Fruit fly (Drosophila melanogaster) whole organism, embryonic: ENCODE measurements around the gene tex.
A peak's percentile ranks its signal among the peaks of the same experiment; 100 is the strongest.

Source experiments
- ATbp ChIP-seq: fragments of 200-800 bp; sonication (Bioruptor generic); optimal IDR thresholded peaks from 2 replicates; lab custom pipeline; 2017; ENCODE audit warnings: missing biosample characterization, mild to moderate bottlenecking, missing genetic modification characterization, missing genetic modification reagents
- Aef1 ChIP-seq: fragments of 200-800 bp; sonication (Bioruptor generic); IDR thresholded peaks from 3 replicates; pipeline ENCODE4 v1.3.6; 2022; ENCODE audit warnings: missing biosample characterization, missing genetic modification characterization
- Asciz ChIP-seq: fragments of 200-800 bp; sonication (Bioruptor generic); optimal IDR thresholded peaks from 2 replicates; lab custom pipeline; 2017; ENCODE audit warnings: missing biosample characterization, mild to moderate bottlenecking, missing genetic modification characterization, missing genetic modification reagents
- Awh ChIP-seq: fragments of 200-800 bp; sonication (Bioruptor generic); IDR thresholded peaks from 2 replicates; pipeline ENCODE4, ENCODE4 v1.3.6; 2022; ENCODE audit warnings: missing biosample characterization, missing genetic modification characterization
- CG1603 ChIP-seq: fragments of 200-800 bp; sonication (Bioruptor generic); optimal IDR thresholded peaks from 2 replicates; lab custom pipeline; 2019; ENCODE audit warnings: missing biosample characterization, mild to moderate bottlenecking, missing genetic modification characterization, moderate library complexity
- CG17359 ChIP-seq: fragments of 200-800 bp; sonication (Bioruptor generic); optimal IDR thresholded peaks from 3 replicates; lab custom pipeline; 2018; ENCODE audit warnings: missing biosample characterization, mild to moderate bottlenecking, missing genetic modification characterization, moderate library complexity
- CG17385 ChIP-seq: fragments of 200-800 bp; sonication (Bioruptor generic); optimal IDR thresholded peaks from 3 replicates; lab custom pipeline; 2018; ENCODE audit warnings: missing biosample characterization, mild to moderate bottlenecking, missing genetic modification characterization
- CG17829 ChIP-seq: fragments of 200-800 bp; optimal IDR thresholded peaks from 2 replicates; lab custom pipeline; 2019; ENCODE audit warnings: missing biosample characterization, mild to moderate bottlenecking, missing genetic modification characterization, moderate library complexity
- CG2712 ChIP-seq: fragments of 200-800 bp; optimal IDR thresholded peaks from 3 replicates; lab custom pipeline; 2019; ENCODE audit warnings: missing biosample characterization, mild to moderate bottlenecking, missing genetic modification characterization, moderate library complexity
- CG3407 ChIP-seq: fragments of 200-800 bp; sonication (Bioruptor generic); optimal IDR thresholded peaks from 2 replicates; lab custom pipeline; 2018; ENCODE audit warnings: missing biosample characterization, mild to moderate bottlenecking, missing genetic modification characterization
- CG3726 ChIP-seq: fragments of 200-800 bp; sonication (Bioruptor generic); IDR thresholded peaks from 3 replicates; pipeline ENCODE4, ENCODE4 v1.3.6; 2022; ENCODE audit warnings: missing biosample characterization, missing genetic modification characterization
- CG5245 ChIP-seq: fragments of 200-800 bp; sonication (Bioruptor generic); optimal IDR thresholded peaks from 3 replicates; lab custom pipeline; 2016; ENCODE audit warnings: missing biosample characterization, missing genetic modification characterization
- CG6175 ChIP-seq: fragments of 200-800 bp; sonication (Bioruptor generic); IDR thresholded peaks from 3 replicates; pipeline ENCODE4 v1.3.6; 2022; ENCODE audit warnings: missing biosample characterization, missing genetic modification characterization
- CG6254 ChIP-seq: fragments of 200-800 bp; sonication (Bioruptor generic); optimal IDR thresholded peaks from 3 replicates; lab custom pipeline; 2017; ENCODE audit warnings: mild to moderate bottlenecking, missing biosample characterization, missing genetic modification reagents, missing genetic modification characterization
- CG7372 ChIP-seq: fragments of 200-800 bp; sonication (Bioruptor generic); IDR thresholded peaks from 2 replicates; pipeline ENCODE4 v1.3.6; 2022; ENCODE audit warnings: missing biosample characterization, missing genetic modification characterization
- CG9817 ChIP-seq: fragments of 200-800 bp; sonication (Bioruptor generic); optimal IDR thresholded peaks from 2 replicates; lab custom pipeline; 2018; ENCODE audit warnings: missing biosample characterization, mild to moderate bottlenecking, missing genetic modification characterization, moderate library complexity
- CoRest ChIP-seq: fragments of 200-800 bp; sonication (Bioruptor generic); optimal IDR thresholded peaks from 3 replicates; lab custom pipeline; 2018; ENCODE audit warnings: missing biosample characterization, mild to moderate bottlenecking, missing genetic modification characterization, moderate library complexity
- Dip3 ChIP-seq: fragments of 200-800 bp; sonication (Bioruptor generic); optimal IDR thresholded peaks from 3 replicates; lab custom pipeline; 2016; ENCODE audit warnings: missing biosample characterization, missing genetic modification characterization
- Doc3 ChIP-seq: fragments of 200-800 bp; sonication (Bioruptor generic); IDR thresholded peaks from 3 replicates; pipeline ENCODE4 v1.3.6; 2022; ENCODE audit warnings: missing biosample characterization, missing genetic modification characterization; ENCODE audit not compliant: partially characterized antibody
- Gsc ChIP-seq: fragments of 200-800 bp; sonication (Bioruptor generic); IDR thresholded peaks from 2 replicates; pipeline ENCODE4 v1.3.6; 2022; ENCODE audit warnings: missing biosample characterization, missing genetic modification characterization
- H15 ChIP-seq: fragments of 200-800 bp; sonication (Bioruptor generic); IDR thresholded peaks from 3 replicates; pipeline ENCODE4 v1.3.6; 2022; ENCODE audit warnings: missing biosample characterization, missing genetic modification characterization
- H2.0 ChIP-seq: fragments of 200-800 bp; sonication (Bioruptor generic); IDR thresholded peaks from 2 replicates; pipeline ENCODE4 v1.3.6; 2022; ENCODE audit warnings: missing biosample characterization, missing genetic modification characterization
- HLH3B ChIP-seq: fragments of 200-800 bp; sonication (Bioruptor generic); IDR thresholded peaks from 2 replicates; pipeline ENCODE4 v1.3.6; 2022; ENCODE audit warnings: missing biosample characterization, missing genetic modification characterization
- Kr ChIP-seq: fragments of 200-800 bp; sonication (Bioruptor generic); optimal IDR thresholded peaks from 2 replicates; lab custom pipeline; 2017; ENCODE audit warnings: missing biosample characterization, mild to moderate bottlenecking, missing genetic modification characterization
- Med ChIP-seq: fragments of 200-800 bp; sonication (Bioruptor generic); peaks from one replicate; lab custom pipeline; 2016; ENCODE audit warnings: missing biosample characterization, missing genetic modification characterization, mild to moderate bottlenecking, inconsistent platforms, moderate library complexity
- Nf-YA ChIP-seq: fragments of 200-800 bp; sonication (Bioruptor generic); IDR thresholded peaks from 2 replicates; pipeline ENCODE4 v1.3.6; 2022; ENCODE audit warnings: missing biosample characterization, missing genetic modification characterization
- Optix ChIP-seq: fragments of 200-800 bp; sonication (Bioruptor generic); IDR thresholded peaks from 3 replicates; pipeline ENCODE4 v1.3.6; 2022; ENCODE audit warnings: missing biosample characterization, missing genetic modification characterization
- Ptx1 ChIP-seq: fragments of 200-800 bp; sonication (Bioruptor generic); IDR thresholded peaks from 2 replicates; pipeline ENCODE4 v1.3.6; 2022; ENCODE audit warnings: missing biosample characterization, missing genetic modification characterization
- Scr ChIP-seq: fragments of 200-800 bp; sonication (Bioruptor generic); IDR thresholded peaks from 2 replicates; pipeline ENCODE4 v1.3.6; 2022; ENCODE audit warnings: missing biosample characterization, missing genetic modification characterization; ENCODE audit not compliant: partially characterized antibody
- Six4 ChIP-seq: fragments of 200-800 bp; sonication (Bioruptor generic); optimal IDR thresholded peaks from 2 replicates; lab custom pipeline; 2016; ENCODE audit warnings: missing biosample characterization, missing genetic modification characterization
- TFAM ChIP-seq: fragments of 200-800 bp; sonication (Bioruptor generic); optimal IDR thresholded peaks from 2 replicates; lab custom pipeline; 2017; ENCODE audit warnings: missing biosample characterization, missing genetic modification characterization, inconsistent platforms
- Trl ChIP-seq, 3 experiments: fragments of >200 bp in 2 of 3; fragments of 200-800 bp in 1 of 3; sonication (Bioruptor generic) in 1 of 3; optimal IDR thresholded peaks; 2 replicates in 1 of 3; 3 replicates in 2 of 3; lab custom pipeline; 2016 to 2017; ENCODE audit warnings: missing biosample characterization in 1 of 3, missing genetic modification characterization in 1 of 3
- Xbp1 ChIP-seq: fragments of 200-800 bp; sonication (Bioruptor generic); optimal IDR thresholded peaks from 3 replicates; lab custom pipeline; 2016; ENCODE audit warnings: missing biosample characterization, mild to moderate bottlenecking, missing genetic modification characterization
- ap ChIP-seq: fragments of 200-800 bp; sonication (Bioruptor generic); IDR thresholded peaks from 2 replicates; pipeline ENCODE4 v1.3.6; 2022; ENCODE audit warnings: missing biosample characterization, missing genetic modification characterization
- ase ChIP-seq: fragments of 200-800 bp; sonication (Bioruptor generic); IDR thresholded peaks from 3 replicates; pipeline ENCODE4 v1.3.6; 2022; ENCODE audit warnings: missing biosample characterization, missing genetic modification characterization
- dmrt99B ChIP-seq: fragments of 200-800 bp; sonication (Bioruptor generic); optimal IDR thresholded peaks from 2 replicates; lab custom pipeline; 2018; ENCODE audit warnings: missing biosample characterization, mild to moderate bottlenecking, missing genetic modification characterization, moderate library complexity
- emc ChIP-seq: fragments of 200-800 bp; sonication (Bioruptor generic); optimal IDR thresholded peaks from 2 replicates; lab custom pipeline; 2016; ENCODE audit warnings: missing biosample characterization, missing genetic modification characterization
- eve ChIP-seq, 2 experiments: fragments of >200 bp; optimal IDR thresholded peaks; 2 replicates each; lab custom pipeline; 2017; ENCODE audit warnings: missing biosample characterization in 2 of 2, missing genetic modification characterization in 2 of 2
- gem ChIP-seq: fragments of 200-800 bp; sonication (Bioruptor generic); optimal IDR thresholded peaks from 2 replicates; lab custom pipeline; 2019; ENCODE audit warnings: missing biosample characterization, mild to moderate bottlenecking, missing genetic modification characterization, moderate library complexity
- gt ChIP-seq: fragments of 200-800 bp; sonication (Bioruptor generic); IDR thresholded peaks from 2 replicates; pipeline ENCODE4 v1.3.6; 2022; ENCODE audit warnings: missing biosample characterization, missing genetic modification characterization
- ken ChIP-seq: fragments of 200-800 bp; sonication (Bioruptor generic); IDR thresholded peaks from 3 replicates; pipeline ENCODE4 v1.3.6; 2022; ENCODE audit warnings: missing biosample characterization, missing genetic modification characterization
- maf-S ChIP-seq: fragments of 200-800 bp; sonication (Bioruptor generic); optimal IDR thresholded peaks from 2 replicates; lab custom pipeline; 2016; ENCODE audit warnings: missing biosample characterization, missing genetic modification characterization
- nmo ChIP-seq: fragments of 200-800 bp; sonication (Bioruptor generic); optimal IDR thresholded peaks from 2 replicates; lab custom pipeline; 2018; ENCODE audit warnings: missing biosample characterization, mild to moderate bottlenecking, missing genetic modification characterization, moderate library complexity
- phol ChIP-seq: fragments of 200-800 bp; sonication (Bioruptor generic); optimal IDR thresholded peaks from 3 replicates; lab custom pipeline; 2018; ENCODE audit warnings: missing biosample characterization, mild to moderate bottlenecking, missing genetic modification characterization, moderate library complexity
- pnt ChIP-seq: fragments of 200-800 bp; sonication (Bioruptor generic); optimal IDR thresholded peaks from 3 replicates; lab custom pipeline; 2016; ENCODE audit warnings: missing biosample characterization, missing genetic modification characterization
- sens ChIP-seq: fragments of 200-800 bp; sonication (Bioruptor generic); peaks from one replicate; lab custom pipeline; 2016; ENCODE audit warnings: missing biosample characterization, missing genetic modification characterization
- slp2 ChIP-seq: fragments of 200-800 bp; sonication (Bioruptor generic); optimal IDR thresholded peaks from 2 replicates; lab custom pipeline; 2016; ENCODE audit warnings: missing biosample characterization, missing genetic modification characterization
- usp ChIP-seq: fragments of >200 bp; optimal IDR thresholded peaks from 2 replicates; lab custom pipeline; 2017; ENCODE audit warnings: missing biosample characterization, missing genetic modification characterization
- vfl ChIP-seq: fragments of 200-800 bp; sonication (Bioruptor generic); optimal IDR thresholded peaks from 2 replicates; lab custom pipeline; 2016; ENCODE audit warnings: missing biosample characterization, missing genetic modification characterization
- wor ChIP-seq: fragments of 200-800 bp; sonication (Bioruptor generic); IDR thresholded peaks from 2 replicates; pipeline ENCODE4 v1.3.6; 2022; ENCODE audit warnings: missing biosample characterization, missing genetic modification characterization
- zfh1 ChIP-seq: fragments of 200-800 bp; sonication (Bioruptor generic); IDR thresholded peaks from 3 replicates; pipeline ENCODE4 v1.3.6; 2022; ENCODE audit warnings: missing biosample characterization, missing genetic modification characterization

tex gene

DNA sequence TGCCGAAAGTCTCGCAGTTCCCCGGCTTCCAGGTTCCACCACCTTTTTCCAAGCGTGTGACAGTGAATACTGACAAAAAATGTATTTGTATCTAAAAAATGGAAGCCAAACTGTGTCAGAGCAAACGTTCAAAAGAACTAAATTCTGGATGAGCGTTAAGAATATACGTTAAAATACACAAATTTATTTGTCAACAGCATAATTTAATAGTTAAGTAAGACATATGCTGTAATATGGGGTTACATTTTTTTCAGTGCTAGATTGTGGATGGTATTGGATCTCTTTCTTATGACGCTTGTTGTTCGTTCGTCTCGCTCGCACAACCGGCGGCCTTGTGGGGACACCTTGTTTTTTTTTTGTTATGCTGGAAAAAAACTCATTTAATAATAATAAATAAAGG is 47.1 kb upstream of the tex start (continued):
- TF ChIP-seq eve (GFP tag; optimal IDR thresholded peaks at IDR 0.05; lab: Kevin White, UChicago) (no peak), Aef1 (peak; percentile 94), Trl (optimal IDR thresholded peaks at IDR 0.05; lab: Kevin White, UChicago) (no peak), Trl (GFP tag; optimal IDR thresholded peaks at IDR 0.05; lab: Kevin White, UChicago) (peak; percentile 97), gt (GFP tag; lab: Robert Waterston, UW) (peak; percentile 69; the same call in 1 of the 2 replicates), CG3407 (GFP tag; lab: Kevin White, UChicago) (peak; percentile 87), Dip3 (peak; percentile 90), Kr (GFP tag; lab: Kevin White, UChicago) (no peak), ken (GFP tag; lab: Robert Waterston, UW) (peak; percentile 90), Awh (peak; percentile 90), sens (peak; percentile 99), CG9817 (tag; lab: Kevin White, UChicago) (peak; percentile 96), CG3726 (peak; percentile 88), H15 (GFP tag; lab: Robert Waterston, UW) (peak; percentile 90), H2.0 (GFP tag; lab: Robert Waterston, UW) (peak; percentile 92), slp2 (GFP tag; lab: Kevin White, UChicago) (peak; percentile 96), CG17385 (peak; percentile 92), vfl (peak; percentile 91), Doc3 (GFP tag; lab: Robert Waterston, UW) (no peak), CG5245 (GFP tag; lab: Kevin White, UChicago) (peak; percentile 92), Six4 (GFP tag; lab: Kevin White, UChicago) (peak; percentile 91), CoRest (tag; lab: Kevin White, UChicago) (peak; percentile 92), Gsc (peak; percentile 66), emc (GFP tag; lab: Kevin White, UChicago) (peak; percentile 93), Optix (GFP tag; lab: Robert Waterston, UW) (peak; percentile 55; the same call in 1 of the 3 replicates), CG6254 (GFP tag; lab: Kevin White, UChicago) (peak; percentile 78), HLH3B (GFP tag; lab: Robert Waterston, UW) (peak; percentile 94), Scr (GFP tag; lab: Robert Waterston, UW) (no peak)

DNA sequence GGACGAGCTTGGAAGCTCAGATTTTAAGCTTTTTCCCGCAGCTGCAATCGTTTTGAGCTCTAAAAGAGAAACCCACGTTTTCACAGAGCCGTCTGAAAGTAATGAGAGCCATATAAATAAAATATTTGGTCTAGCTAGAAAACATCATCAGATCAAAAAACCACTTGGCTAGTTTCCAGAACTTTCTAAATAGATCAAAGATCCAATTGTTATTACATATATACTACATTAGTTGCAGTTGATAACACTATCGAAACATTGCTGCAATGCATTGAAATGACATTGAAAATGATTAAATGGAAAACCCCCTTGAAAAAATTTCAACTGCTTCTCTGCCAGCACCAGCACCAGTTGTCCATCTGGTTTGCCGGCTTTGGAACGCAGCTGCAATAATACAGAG is 46.5 kb upstream of the tex start:
- TF ChIP-seq CG1603 (tag; lab: Kevin White, UChicago), result peak; percentile 38
- no peak for TF ChIP-seq CG7372 (GFP tag; lab: Robert Waterston, UW)
- TF ChIP-seq Asciz (GFP tag; lab: Kevin White, UChicago), result peak; percentile 47
- TF ChIP-seq ATbp, result peak; percentile 5
- TF ChIP-seq Nf-YA (GFP tag; lab: Robert Waterston, UW), result peak; percentile 37; the same call in 1 of the 2 replicates
- peak; percentile 64 for TF ChIP-seq Ptx1 (GFP tag; lab: Robert Waterston, UW)
- TF ChIP-seq CG2712 (tag; lab: Kevin White, UChicago), result no peak
- peak; percentile 52; the same call in 1 of the 2 replicates for TF ChIP-seq HLH3B (GFP tag; lab: Robert Waterston, UW)
- TF ChIP-seq Med (GFP tag; lab: Kevin White, UChicago), result peak; percentile 78
- TF ChIP-seq wor (GFP tag; lab: Robert Waterston, UW), result peak; percentile 10; the same call in 1 of the 2 replicates
- TF ChIP-seq CG17829 (tag; lab: Kevin White, UChicago), result peak; percentile 2
- TF ChIP-seq nmo, result peak; percentile 13
- TF ChIP-seq ap (GFP tag; lab: Robert Waterston, UW), result 0 out of 2 replicates have a peak, but pooled peaks have one; percentile 5
- no peak for TF ChIP-seq ase (GFP tag; lab: Robert Waterston, UW)
- TF ChIP-seq gem (tag; lab: Kevin White, UChicago), result peak; percentile 60
- TF ChIP-seq zfh1 (GFP tag; lab: Robert Waterston, UW), result peak; percentile 31; the same call in 2 of the 3 replicates
- peak; percentile 43 for TF ChIP-seq CG17359 (tag; lab: Kevin White, UChicago)
- TF ChIP-seq usp (GFP tag; lab: Kevin White, UChicago), result no peak
- no peak for TF ChIP-seq TFAM (GFP tag; lab: Kevin White, UChicago)
- TF ChIP-seq Xbp1 (GFP tag; lab: Kevin White, UChicago), result peak; percentile 4
- peak; percentile 79 for TF ChIP-seq sens
- TF ChIP-seq CG6175 (GFP tag; lab: Robert Waterston, UW), result no peak
- TF ChIP-seq phol (tag; lab: Kevin White, UChicago), result peak; percentile 38
- TF ChIP-seq dmrt99B (tag; lab: Kevin White, UChicago), result peak; percentile 73
- no peak for TF ChIP-seq pnt (GFP tag; lab: Kevin White, UChicago)
- TF ChIP-seq maf-S (GFP tag; lab: Kevin White, UChicago), result no peak
